Fruit fly (Drosophila melanogaster) whole organism, embryonic: Measurements from ENCODE around the gene Hsp22.

Experiments
- B-H2 ChIP-seq: fragments of 200-800 bp; sonication (Bioruptor generic); optimal IDR thresholded peaks from 2 replicates; lab custom pipeline; 2018; ENCODE audit warnings: missing biosample characterization, mild to moderate bottlenecking, missing genetic modification characterization
- BtbVII ChIP-seq: fragments of 200-800 bp; sonication (Bioruptor generic); optimal IDR thresholded peaks from 3 replicates; lab custom pipeline; 2017; ENCODE audit warnings: missing biosample characterization, mild to moderate bottlenecking, missing genetic modification characterization
- CG10565 ChIP-seq: fragments of 200-800 bp; sonication (Bioruptor generic); optimal IDR thresholded peaks from 3 replicates; lab custom pipeline; 2016; ENCODE audit warnings: missing biosample characterization, mild to moderate bottlenecking, missing genetic modification characterization
- CG10959 ChIP-seq: fragments of 200-800 bp; sonication (Bioruptor generic); IDR thresholded peaks from 2 replicates; pipeline ENCODE4 v1.3.6; 2022; ENCODE audit warnings: missing biosample characterization, missing genetic modification characterization
- CG11398 ChIP-seq: fragments of 200-800 bp; sonication (Bioruptor generic); optimal IDR thresholded peaks from 2 replicates; lab custom pipeline; 2016; ENCODE audit warnings: missing biosample characterization, missing genetic modification characterization
- CG11696 ChIP-seq: fragments of 200-800 bp; sonication (Bioruptor generic); IDR thresholded peaks from 2 replicates; pipeline ENCODE4 v1.3.6; 2022; ENCODE audit warnings: missing biosample characterization, missing genetic modification characterization
- CG12155 ChIP-seq: fragments of 200-800 bp; sonication (Bioruptor generic); optimal IDR thresholded peaks from 3 replicates; lab custom pipeline; 2016; ENCODE audit warnings: missing biosample characterization, missing genetic modification characterization
- CG13287 ChIP-seq: fragments of 200-800 bp; sonication (Bioruptor generic); IDR thresholded peaks from 2 replicates; pipeline ENCODE4 v1.3.6; 2022; ENCODE audit warnings: missing biosample characterization, missing genetic modification characterization; ENCODE audit not compliant: partially characterized antibody
- CG13775 ChIP-seq: fragments of 200-800 bp; sonication (Bioruptor generic); optimal IDR thresholded peaks from 3 replicates; lab custom pipeline; 2017; ENCODE audit warnings: missing biosample characterization, mild to moderate bottlenecking, missing genetic modification characterization
- CG14860 ChIP-seq: fragments of 200-800 bp; sonication (Bioruptor generic); IDR thresholded peaks from 3 replicates; pipeline ENCODE4 v1.3.6; 2022; ENCODE audit warnings: missing biosample characterization, missing genetic modification characterization; ENCODE audit not compliant: partially characterized antibody
- CG16779 ChIP-seq: fragments of 200-800 bp; sonication (Bioruptor generic); IDR thresholded peaks from 2 replicates; pipeline ENCODE4 v1.3.6; 2022; ENCODE audit warnings: missing biosample characterization, missing genetic modification characterization
- CG17912 ChIP-seq: fragments of 200-800 bp; sonication (Bioruptor generic); optimal IDR thresholded peaks from 2 replicates; lab custom pipeline; 2018; ENCODE audit warnings: missing biosample characterization, mild to moderate bottlenecking, missing genetic modification characterization
- CG18599 ChIP-seq: fragments of 200-800 bp; sonication (Bioruptor generic); optimal IDR thresholded peaks from 3 replicates; lab custom pipeline; 2017; ENCODE audit warnings: missing biosample characterization, missing genetic modification characterization, mild to moderate bottlenecking, moderate library complexity, missing genetic modification reagents
- CG18764 ChIP-seq: fragments of 200-800 bp; sonication (Bioruptor generic); optimal IDR thresholded peaks from 3 replicates; lab custom pipeline; 2016; ENCODE audit warnings: missing biosample characterization, missing genetic modification characterization
- CG30020 ChIP-seq: fragments of 200-800 bp; optimal IDR thresholded peaks from 2 replicates; lab custom pipeline; 2019; ENCODE audit warnings: missing biosample characterization, mild to moderate bottlenecking, missing genetic modification characterization, moderate library complexity
- CG33557 ChIP-seq: fragments of 200-800 bp; sonication (Bioruptor generic); optimal IDR thresholded peaks from 2 replicates; lab custom pipeline; 2019; ENCODE audit warnings: missing biosample characterization, mild to moderate bottlenecking, missing genetic modification characterization, moderate library complexity
- CG3726 ChIP-seq: fragments of 200-800 bp; sonication (Bioruptor generic); IDR thresholded peaks from 3 replicates; pipeline ENCODE4, ENCODE4 v1.3.6; 2022; ENCODE audit warnings: missing biosample characterization, missing genetic modification characterization
- CG4730 ChIP-seq: fragments of 200-800 bp; sonication (Bioruptor generic); IDR thresholded peaks from 2 replicates; pipeline ENCODE4 v1.3.6; 2022; ENCODE audit warnings: missing biosample characterization, missing genetic modification characterization
- CG5245 ChIP-seq: fragments of 200-800 bp; sonication (Bioruptor generic); optimal IDR thresholded peaks from 3 replicates; lab custom pipeline; 2016; ENCODE audit warnings: missing biosample characterization, missing genetic modification characterization
- CG7745 ChIP-seq: fragments of 200-800 bp; sonication (Bioruptor generic); optimal IDR thresholded peaks from 2 replicates; lab custom pipeline; 2018; ENCODE audit warnings: missing biosample characterization, mild to moderate bottlenecking, missing genetic modification characterization, moderate library complexity
- CG8478 ChIP-seq: fragments of >200 bp; optimal IDR thresholded peaks from 2 replicates; lab custom pipeline; 2018
- Deaf1 ChIP-seq: fragments of 200-800 bp; optimal IDR thresholded peaks from 3 replicates; lab custom pipeline; 2019; ENCODE audit warnings: missing biosample characterization, mild to moderate bottlenecking, missing genetic modification characterization, moderate library complexity
- Drgx ChIP-seq: fragments of 200-800 bp; sonication (Bioruptor generic); IDR thresholded peaks from 2 replicates; pipeline ENCODE4 v1.3.6; 2022; ENCODE audit warnings: missing biosample characterization, missing genetic modification characterization
- Eip74EF ChIP-seq, 2 experiments: fragments of 200-800 bp in 1 of 2; fragments of >200 bp in 1 of 2; sonication (Bioruptor generic) in 1 of 2; optimal IDR thresholded peaks; 2 replicates each; lab custom pipeline; 2017 to 2019; ENCODE audit warnings: missing biosample characterization in 2 of 2, missing genetic modification characterization in 2 of 2, mild to moderate bottlenecking in 1 of 2, moderate library complexity in 1 of 2
- Ets97D ChIP-seq: fragments of 200-800 bp; sonication (Bioruptor generic); optimal IDR thresholded peaks from 3 replicates; lab custom pipeline; 2016; ENCODE audit warnings: missing biosample characterization, missing genetic modification characterization
- Fer3 ChIP-seq: fragments of 200-800 bp; sonication (Bioruptor generic); optimal IDR thresholded peaks from 2 replicates; lab custom pipeline; 2018; ENCODE audit warnings: missing biosample characterization, mild to moderate bottlenecking, missing genetic modification characterization, moderate library complexity
- HLH4C ChIP-seq: fragments of 200-800 bp; sonication (Bioruptor generic); IDR thresholded peaks from 3 replicates; pipeline ENCODE4 v1.3.6; 2022; ENCODE audit warnings: missing biosample characterization, missing genetic modification characterization; ENCODE audit not compliant: partially characterized antibody
- Hand ChIP-seq: fragments of 200-800 bp; sonication (Bioruptor generic); optimal IDR thresholded peaks from 2 replicates; lab custom pipeline; 2017; ENCODE audit warnings: mild to moderate bottlenecking, missing biosample characterization, missing genetic modification reagents, missing genetic modification characterization
- HmgD ChIP-seq: fragments of 200-800 bp; sonication (Bioruptor generic); optimal IDR thresholded peaks from 3 replicates; lab custom pipeline; 2016; ENCODE audit warnings: missing biosample characterization, missing genetic modification characterization
- Hr51 ChIP-seq, 2 experiments: fragments of 200-800 bp; sonication (Bioruptor generic); optimal IDR thresholded peaks; 2 replicates in 1 of 2; 3 replicates in 1 of 2; lab custom pipeline; 2016 to 2018; ENCODE audit warnings: missing biosample characterization in 2 of 2, missing genetic modification characterization in 2 of 2, mild to moderate bottlenecking in 1 of 2, moderate library complexity in 1 of 2
- Meics ChIP-seq: fragments of 200-800 bp; sonication (Bioruptor generic); optimal IDR thresholded peaks from 2 replicates; lab custom pipeline; 2017; ENCODE audit warnings: missing biosample characterization, mild to moderate bottlenecking, missing genetic modification characterization
- NFAT ChIP-seq: fragments of 200-800 bp; sonication (Bioruptor generic); IDR thresholded peaks from 2 replicates; pipeline ENCODE4 v1.3.6; 2022; ENCODE audit warnings: missing biosample characterization, missing genetic modification characterization
- Vsx1 ChIP-seq: fragments of 200-800 bp; sonication (Bioruptor generic); optimal IDR thresholded peaks from 2 replicates; lab custom pipeline; 2017; ENCODE audit warnings: missing biosample characterization, mild to moderate bottlenecking, missing genetic modification characterization, missing genetic modification reagents
- aop ChIP-seq: fragments of 200-800 bp; sonication (Bioruptor generic); IDR thresholded peaks from 2 replicates; pipeline ENCODE4 v1.3.6; 2022; ENCODE audit warnings: missing biosample characterization, missing genetic modification characterization
- da ChIP-seq: fragments of 200-800 bp; sonication (Bioruptor generic); optimal IDR thresholded peaks from 2 replicates; lab custom pipeline; 2016; ENCODE audit warnings: missing biosample characterization, missing genetic modification characterization
- dimm ChIP-seq: fragments of 200-800 bp; sonication (Bioruptor generic); IDR thresholded peaks from 2 replicates; pipeline ENCODE4 v1.3.6; 2022; ENCODE audit warnings: missing biosample characterization, missing genetic modification characterization
- eyg ChIP-seq: fragments of 200-800 bp; sonication (Bioruptor generic); optimal IDR thresholded peaks from 3 replicates; lab custom pipeline; 2016; ENCODE audit warnings: missing biosample characterization, missing genetic modification characterization
- fu2 ChIP-seq: fragments of 200-800 bp; sonication (Bioruptor generic); optimal IDR thresholded peaks from 2 replicates; lab custom pipeline; 2016; ENCODE audit warnings: missing biosample characterization, missing genetic modification characterization
- gfzf ChIP-seq: fragments of 200-800 bp; sonication (Bioruptor generic); optimal IDR thresholded peaks from 2 replicates; lab custom pipeline; 2016; ENCODE audit warnings: missing biosample characterization, mild to moderate bottlenecking, missing genetic modification characterization, moderate library complexity
- gt ChIP-seq: fragments of 200-800 bp; sonication (Bioruptor generic); IDR thresholded peaks from 2 replicates; pipeline ENCODE4 v1.3.6; 2022; ENCODE audit warnings: missing biosample characterization, missing genetic modification characterization
- hbn ChIP-seq: fragments of 200-800 bp; sonication (Bioruptor generic); IDR thresholded peaks from 2 replicates; pipeline ENCODE4 v1.3.6; 2022; ENCODE audit warnings: missing biosample characterization, missing genetic modification characterization; ENCODE audit not compliant: partially characterized antibody
- jigr1 ChIP-seq: fragments of 200-800 bp; sonication (Bioruptor generic); IDR thresholded peaks from 3 replicates; pipeline ENCODE4 v1.3.6; 2022; ENCODE audit warnings: missing biosample characterization, missing genetic modification characterization
- lbe ChIP-seq: fragments of 200-800 bp; sonication (Bioruptor generic); optimal IDR thresholded peaks from 2 replicates; lab custom pipeline; 2016; ENCODE audit warnings: missing biosample characterization, mild to moderate bottlenecking, missing genetic modification characterization
- luna ChIP-seq: fragments of 200-800 bp; sonication (Bioruptor generic); optimal IDR thresholded peaks from 2 replicates; lab custom pipeline; 2016; ENCODE audit warnings: missing biosample characterization, missing genetic modification characterization
- nom ChIP-seq: fragments of 200-800 bp; sonication (Bioruptor generic); optimal IDR thresholded peaks from 2 replicates; lab custom pipeline; 2017; ENCODE audit warnings: missing biosample characterization, missing genetic modification characterization, mild to moderate bottlenecking, moderate library complexity, missing genetic modification reagents
- pfk ChIP-seq: fragments of 200-800 bp; sonication (Bioruptor generic); optimal IDR thresholded peaks from 2 replicates; lab custom pipeline; 2018; ENCODE audit warnings: missing biosample characterization, mild to moderate bottlenecking, missing genetic modification characterization, moderate library complexity
- pho ChIP-seq: fragments of 200-800 bp; sonication (Bioruptor generic); optimal IDR thresholded peaks from 2 replicates; lab custom pipeline; 2016; ENCODE audit warnings: missing biosample characterization, missing genetic modification characterization
- unc-4 ChIP-seq: fragments of 200-800 bp; sonication (Bioruptor generic); IDR thresholded peaks from 2 replicates; pipeline ENCODE4 v1.3.6; 2022; ENCODE audit warnings: missing biosample characterization, missing genetic modification characterization; ENCODE audit not compliant: partially characterized antibody
- zf30C ChIP-seq: fragments of 200-800 bp; sonication (Bioruptor generic); optimal IDR thresholded peaks from 3 replicates; lab custom pipeline; 2018; ENCODE audit warnings: missing biosample characterization, mild to moderate bottlenecking, missing genetic modification characterization

Gene Hsp22

DNA sequence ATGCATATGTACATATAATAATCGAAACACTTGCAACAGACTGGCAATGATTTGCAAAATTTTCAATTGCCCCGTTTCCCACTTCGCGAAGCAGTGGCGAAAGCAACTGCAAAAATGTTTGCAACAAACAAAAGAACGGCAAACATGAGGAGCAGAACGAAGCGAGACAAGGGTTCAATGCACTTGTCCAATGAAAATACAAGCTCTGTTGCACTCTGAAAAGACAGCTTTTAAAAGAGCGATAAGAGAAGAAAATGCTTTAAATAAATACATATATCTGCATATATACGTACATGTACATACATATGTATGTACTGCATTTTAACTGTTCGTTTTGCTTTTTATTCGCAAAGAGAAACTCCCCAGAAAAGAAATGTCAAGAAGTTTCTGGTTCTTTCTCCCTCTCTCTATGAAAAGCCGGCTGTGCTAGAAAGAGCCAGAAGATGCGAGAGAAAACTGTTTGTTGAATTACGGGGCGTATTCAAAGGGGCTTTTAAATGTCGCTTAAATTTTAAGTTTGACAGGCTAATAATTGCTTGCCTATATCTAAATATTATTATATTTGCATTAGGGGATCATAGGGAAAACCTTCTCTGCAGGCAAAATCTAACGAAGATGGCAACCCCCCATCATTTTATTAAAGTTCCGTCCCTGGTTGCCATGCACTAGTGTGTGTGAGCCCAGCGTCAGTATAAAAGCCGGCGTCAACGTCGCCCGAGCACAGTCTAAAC lies 10.8 kb downstream of the Hsp22 start, which contains the start of gene Hsp27 (continued):
- TF ChIP-seq CG12155: peak; percentile 96
- peak; percentile 60 for TF ChIP-seq luna
- peak; percentile 54 for TF ChIP-seq CG17912 (GFP tag; lab: Kevin White, UChicago)
- peak; percentile 92 for TF ChIP-seq eyg (GFP tag; lab: Kevin White, UChicago)
- TF ChIP-seq CG16779: peak; percentile 97
- peak; percentile 60 for TF ChIP-seq CG11398 (GFP tag; lab: Kevin White, UChicago)
- TF ChIP-seq Vsx1 (GFP tag; lab: Kevin White, UChicago): peak; percentile 96
- TF ChIP-seq Deaf1 (tag; lab: Kevin White, UChicago): peak; percentile 86
- peak; percentile 91 to 97 for TF ChIP-seq Hr51 (GFP tag; optimal IDR thresholded peaks at IDR 0.05; lab: Kevin White, UChicago)
- TF ChIP-seq CG14860 (GFP tag; lab: Robert Waterston, UW): no peak
- no peak; the same call in 1 of the 2 replicates for TF ChIP-seq CG13287
- peak; percentile 75 for TF ChIP-seq fu2 (GFP tag; lab: Kevin White, UChicago)
- TF ChIP-seq gfzf (GFP tag; lab: Kevin White, UChicago): no peak
- TF ChIP-seq CG13775 (GFP tag; lab: Kevin White, UChicago): peak; percentile 95
- peak; percentile 98 for TF ChIP-seq Meics (GFP tag; lab: Kevin White, UChicago)
- TF ChIP-seq nom (GFP tag; lab: Kevin White, UChicago): peak; percentile 98
- peak; percentile 99 for TF ChIP-seq CG5245 (GFP tag; lab: Kevin White, UChicago)
- TF ChIP-seq unc-4: no peak
- peak; percentile 74 for TF ChIP-seq CG33557 (GFP tag; lab: Kevin White, UChicago)
- TF ChIP-seq lbe (GFP tag; lab: Kevin White, UChicago): peak; percentile 99
- peak; percentile 96 for TF ChIP-seq BtbVII (GFP tag; lab: Kevin White, UChicago)
- peak; percentile 97 for TF ChIP-seq gt (GFP tag; lab: Robert Waterston, UW)
- peak; percentile 97 for TF ChIP-seq CG18764 (GFP tag; lab: Kevin White, UChicago)
- peak; percentile 100 for TF ChIP-seq Drgx (GFP tag; lab: Robert Waterston, UW)
- TF ChIP-seq pho (GFP tag; lab: Kevin White, UChicago): peak; percentile 84
- TF ChIP-seq CG18599 (GFP tag; lab: Kevin White, UChicago): peak; percentile 98
- TF ChIP-seq Fer3 (tag; lab: Kevin White, UChicago): peak; percentile 97
- peak; percentile 49 for TF ChIP-seq da (GFP tag; lab: Kevin White, UChicago)
- peak; percentile 93 for TF ChIP-seq CG11696 (GFP tag; lab: Robert Waterston, UW)
- no peak for TF ChIP-seq hbn (GFP tag; lab: Robert Waterston, UW)
- peak; percentile 95 for TF ChIP-seq CG10959
- peak; percentile 98 for TF ChIP-seq CG4730 (GFP tag; lab: Robert Waterston, UW)
- peak; percentile 27 for TF ChIP-seq CG8478 (lab: Kevin White, UChicago)
- TF ChIP-seq Eip74EF (GFP tag; optimal IDR thresholded peaks at IDR 0.05; lab: Kevin White, UChicago): peak in 1 of 2 experiments; percentile 97
- TF ChIP-seq B-H2 (GFP tag; lab: Kevin White, UChicago): peak; percentile 75
- TF ChIP-seq aop: peak; percentile 90
- peak; percentile 97 for TF ChIP-seq NFAT (GFP tag; lab: Robert Waterston, UW)
- peak; percentile 38 for TF ChIP-seq HmgD (GFP tag; lab: Kevin White, UChicago)
- peak; percentile 92 for TF ChIP-seq Hand (GFP tag; lab: Kevin White, UChicago)
- TF ChIP-seq pfk (GFP tag; lab: Kevin White, UChicago): peak; percentile 24
- peak; percentile 79 for TF ChIP-seq CG30020 (tag; lab: Kevin White, UChicago)
- peak; percentile 92 for TF ChIP-seq CG10565
- TF ChIP-seq CG3726 (GFP tag; lab: Robert Waterston, UW): peak; percentile 98
- TF ChIP-seq zf30C (GFP tag; lab: Kevin White, UChicago): no peak
- TF ChIP-seq jigr1 (GFP tag; lab: Robert Waterston, UW): peak; percentile 98
- TF ChIP-seq dimm (GFP tag; lab: Robert Waterston, UW): peak; percentile 91
- TF ChIP-seq HLH4C (GFP tag; lab: Robert Waterston, UW): no peak
- peak; percentile 90 for TF ChIP-seq Ets97D (GFP tag; lab: Kevin White, UChicago)
- TF ChIP-seq CG7745 (tag; lab: Kevin White, UChicago): peak; percentile 70
